Worm (Caenorhabditis elegans) whole organism, early embryonic: Measurements from ENCODE around the gene R05F9.9.

Source experiments
- B0310.2 ChIP-seq: sonication (generic microtip); optimal IDR thresholded peaks from 2 replicates; lab custom pipeline; 2016; ENCODE audit warnings: mild to moderate bottlenecking, missing genetic modification characterization, missing compliant biosample characterization
- F13C5.2 ChIP-seq: sonication (generic microtip); optimal IDR thresholded peaks from 2 replicates; lab custom pipeline; 2017; ENCODE audit warnings: mild to moderate bottlenecking, missing genetic modification characterization, inconsistent platforms, missing compliant biosample characterization
- aly-1 ChIP-seq: sonication (generic microtip); optimal IDR thresholded peaks from 2 replicates; lab custom pipeline; 2016; ENCODE audit warnings: missing genetic modification characterization, missing compliant biosample characterization
- ama-1 ChIP-seq: fragments of 150-350 bp; optimal IDR thresholded peaks from 2 replicates; lab custom pipeline; 2014
- ceh-13 ChIP-seq: fragments of 200-800 bp; sonication (Bioruptor generic); optimal IDR thresholded peaks from 2 replicates; lab custom pipeline; 2018; ENCODE audit warnings: mild to moderate bottlenecking, missing genetic modification characterization, missing compliant biosample characterization
- ceh-36 ChIP-seq: sonication (generic microtip); optimal IDR thresholded peaks from 2 replicates; lab custom pipeline; 2016; ENCODE audit warnings: missing genetic modification characterization, inconsistent platforms, missing compliant biosample characterization
- hmbx-1 ChIP-seq: sonication (generic microtip); optimal IDR thresholded peaks from 2 replicates; lab custom pipeline; 2016; ENCODE audit warnings: mild to moderate bottlenecking, missing genetic modification characterization, missing compliant biosample characterization
- hmg-4 ChIP-seq: fragments of 200-800 bp; sonication (Bioruptor generic); optimal IDR thresholded peaks from 2 replicates; lab custom pipeline; 2018; ENCODE audit warnings: mild to moderate bottlenecking, missing genetic modification characterization, missing compliant biosample characterization
- pes-1 ChIP-seq: fragments of 200-800 bp; sonication (Bioruptor generic); IDR thresholded peaks from 2 replicates; pipeline ENCODE4 v1.3.6; 2022; ENCODE audit warnings: missing genetic modification reagents, missing genetic modification characterization, missing compliant biosample characterization
- tbx-11 ChIP-seq: fragments of 200-800 bp; sonication (Bioruptor generic); IDR thresholded peaks from 2 replicates; pipeline ENCODE4 v1.3.6; 2022; ENCODE audit warnings: missing genetic modification characterization, missing compliant biosample characterization
- tbx-37 ChIP-seq: fragments of 200-800 bp; sonication (Bioruptor generic); conservative IDR thresholded peaks from 2 replicates; pipeline ENCODE4 v1.3.6; 2022; ENCODE audit warnings: missing genetic modification reagents, missing genetic modification characterization, missing compliant biosample characterization

DNA sequence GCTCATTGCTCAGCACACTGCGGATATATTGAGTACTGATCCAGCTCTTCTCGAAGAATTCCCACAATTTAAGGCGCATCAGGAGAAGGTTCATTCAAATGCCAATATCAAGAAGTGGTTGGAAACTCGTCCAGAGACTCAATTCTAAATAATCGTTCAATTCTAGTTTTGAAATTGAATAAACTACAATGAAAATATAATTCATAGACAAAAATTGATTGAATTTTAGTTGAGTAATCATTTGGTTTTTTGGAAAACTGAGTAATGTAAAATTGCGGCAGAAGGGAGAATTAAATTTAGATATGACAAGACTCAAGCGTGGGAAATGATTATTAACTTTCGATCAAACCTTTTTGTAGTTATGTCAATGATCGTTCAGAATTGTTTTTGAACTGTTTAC, 17.5 kb downstream of the R05F9.9 start:
- no peak for TF ChIP-seq F13C5.2 (tag; lab: Kevin White, UChicago)
- no peak for TF ChIP-seq ceh-36 (tag; lab: Kevin White, UChicago)
- no peak for TF ChIP-seq B0310.2 (tag; lab: Kevin White, UChicago)
- no peak for TF ChIP-seq tbx-37 (GFP tag; lab: Robert Waterston, UW)
- no peak for TF ChIP-seq ama-1 (lab: Kevin White, UChicago)
- no peak for TF ChIP-seq hmbx-1 (tag; lab: Kevin White, UChicago)
- TF ChIP-seq ceh-13: no peak
- no peak for TF ChIP-seq hmg-4 (GFP tag; lab: Kevin White, UChicago)
- no peak for TF ChIP-seq aly-1
- TF ChIP-seq tbx-11: no peak
- TF ChIP-seq pes-1 (GFP tag; lab: Robert Waterston, UW): no peak
